Worm (Caenorhabditis elegans): ENCODE data around the gene fbxa-59.

The fbxa-59 gene

ce11 chrIII:901148-901547 lies 42.1 kb downstream of the fbxa-59 start, which contains the start of gene sucl-2:
TSS of gene sucl-2 (minus strand) at chrIII:901412.
- TF ChIP-seq madf-3 (GFP tag; IDR thresholded peaks at IDR 0.05): peak; percentile 68; the same call in 1 of the 2 replicates
- no peak for TF ChIP-seq lin-54 (GFP tag; optimal IDR thresholded peaks at IDR 0.05)
- no peak for TF ChIP-seq ztf-3 (GFP tag; optimal IDR thresholded peaks at IDR 0.05)
- TF ChIP-seq attf-5 (GFP tag; optimal IDR thresholded peaks at IDR 0.05): no peak
- 0 out of 2 replicates have a peak, but pooled peaks have one; percentile 9 for TF ChIP-seq ceh-100 (GFP tag; IDR thresholded peaks at IDR 0.05)
- TF ChIP-seq ama-1 (optimal IDR thresholded peaks at IDR 0.05): no peak
- TF ChIP-seq ama-1 (GFP tag; optimal IDR thresholded peaks at IDR 0.05): no peak
- no peak for TF ChIP-seq sea-2 (GFP tag; IDR thresholded peaks at IDR 0.05)
- peak; percentile 33; the same call in 1 of the 2 replicates for TF ChIP-seq ekl-4 (GFP tag; IDR thresholded peaks at IDR 0.05)
- 0 out of 2 replicates have a peak, but pooled peaks have one; percentile 8 for TF ChIP-seq hmg-1.2 (GFP tag; IDR thresholded peaks at IDR 0.05)
- no peak for TF ChIP-seq madf-10 (tag; optimal IDR thresholded peaks at IDR 0.05)
- no peak for TF ChIP-seq tlf-1 (GFP tag; optimal IDR thresholded peaks at IDR 0.05)

ce11 chrIII:900134-900533 lies 43.1 kb downstream of the fbxa-59 start:
- TF ChIP-seq ccch-3 (GFP tag; optimal IDR thresholded peaks at IDR 0.05) (no peak), ceh-91 (GFP tag; IDR thresholded peaks at IDR 0.05) (0 out of 2 replicates have a peak, but pooled peaks have one; percentile 9), akir-1 (GFP tag; optimal IDR thresholded peaks at IDR 0.05) (no peak), zfh-2 (GFP tag; conservative IDR thresholded peaks at IDR 0.05) (no peak), nfya-1 (tag; optimal IDR thresholded peaks at IDR 0.05; ENCODE audit: borderline replicate concordance, insufficient read depth) (no peak), dox-1 (GFP tag; IDR thresholded peaks at IDR 0.05) (0 out of 2 replicates have a peak, but pooled peaks have one; percentile 27), F49E8.2 (tag; optimal IDR thresholded peaks at IDR 0.05; ENCODE audit: insufficient read depth) (no peak), snpc-1.3 (tag; optimal IDR thresholded peaks at IDR 0.05; ENCODE audit: insufficient read depth) (no peak), nhr-120 (GFP tag; IDR thresholded peaks at IDR 0.05) (no peak), ztf-28 (GFP tag; IDR thresholded peaks at IDR 0.05) (0 out of 2 replicates have a peak, but pooled peaks have one; percentile 57), aptf-2 (GFP tag; conservative IDR thresholded peaks at IDR 0.05) (no peak), athp-1 (tag; optimal IDR thresholded peaks at IDR 0.05) (no peak), nfya-2 (GFP tag; IDR thresholded peaks at IDR 0.05) (no peak), him-1 (tag; optimal IDR thresholded peaks at IDR 0.05) (peak; percentile 39), ztf-25 (GFP tag; IDR thresholded peaks at IDR 0.05) (no peak), snpc-1.1 (tag; optimal IDR thresholded peaks at IDR 0.05; ENCODE audit: insufficient read depth) (no peak), rpc-1 (optimal IDR thresholded peaks at IDR 0.05) (no peak), rpc-1 (tag; optimal IDR thresholded peaks at IDR 0.05) (no peak), K12H6.12 (tag; optimal IDR thresholded peaks at IDR 0.05) (no peak), ceh-100 (GFP tag; IDR thresholded peaks at IDR 0.05) (peak; percentile 44; the same call in 1 of the 2 replicates), lin-35 (GFP tag; optimal IDR thresholded peaks at IDR 0.05) (no peak), ekl-4 (GFP tag; IDR thresholded peaks at IDR 0.05) (peak; percentile 57; the same call in 1 of the 2 replicates), mxl-1 (tag; optimal IDR thresholded peaks at IDR 0.05) (no peak), ztf-18 (tag; optimal IDR thresholded peaks at IDR 0.05) (no peak), sdz-38 (tag; optimal IDR thresholded peaks at IDR 0.05) (no peak), ceh-79 (tag; optimal IDR thresholded peaks at IDR 0.05) (no peak), attf-5 (GFP tag; optimal IDR thresholded peaks at IDR 0.05) (no peak), F55B11.4 (tag; optimal IDR thresholded peaks at IDR 0.05; ENCODE audit: borderline replicate concordance, insufficient read depth) (no peak), B0336.3 (GFP tag; IDR thresholded peaks at IDR 0.05) (peak; percentile 46; the same call in 1 of the 2 replicates), mcd-1 (GFP tag; IDR thresholded peaks at IDR 0.05) (0 out of 2 replicates have a peak, but pooled peaks have one; percentile 36), Y56A3A.18 (GFP tag; IDR thresholded peaks at IDR 0.05) (no peak), sea-2 (GFP tag; IDR thresholded peaks at IDR 0.05) (no peak), Y53G8AR.9 (GFP tag; conservative IDR thresholded peaks at IDR 0.05) (0 out of 2 replicates have a peak, but pooled peaks have one; percentile 62), F10E7.11 (tag; optimal IDR thresholded peaks at IDR 0.05) (peak; percentile 20), madf-6 (GFP tag; IDR thresholded peaks at IDR 0.05) (peak; percentile 30; the same call in 1 of the 2 replicates), pha-4 (tag; optimal IDR thresholded peaks at IDR 0.05) (no peak), hlh-26 (GFP tag; conservative IDR thresholded peaks at IDR 0.05) (no peak), lag-1 (GFP tag; IDR thresholded peaks at IDR 0.05) (no peak), gei-17 (GFP tag; optimal IDR thresholded peaks at IDR 0.05) (no peak)
